Worm (Caenorhabditis elegans): Measurements from ENCODE around the gene F34D6.1.

DNA sequence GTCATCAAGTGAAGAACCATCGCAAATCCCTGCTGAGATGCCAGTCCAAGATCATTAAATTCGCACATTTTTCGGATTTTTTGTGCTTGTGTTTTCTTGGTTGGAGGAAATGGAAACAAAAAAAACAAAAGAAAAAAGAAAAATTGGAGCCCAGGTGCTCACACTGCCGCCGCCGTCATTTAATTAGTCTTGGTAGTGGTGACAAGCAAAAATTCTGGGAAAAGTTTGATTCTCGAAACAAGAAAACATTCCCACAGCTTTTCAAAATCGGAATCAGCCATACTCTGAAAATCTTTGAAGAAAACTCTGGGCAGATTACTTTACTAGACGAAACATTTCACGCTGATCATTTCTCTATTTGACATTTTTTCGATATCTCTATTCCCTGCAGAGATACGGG, 24.2 kb upstream of the F34D6.1 start, which contains the start of gene srh-128:
- TF ChIP-seq nhr-12 (tag; optimal IDR thresholded peaks at IDR 0.05) (no peak), unc-39 (tag; optimal IDR thresholded peaks at IDR 0.05) (no peak), elt-2 (tag; optimal IDR thresholded peaks at IDR 0.05) (no peak), ceh-9 (tag; optimal IDR thresholded peaks at IDR 0.05) (no peak)

Data from whole organism, L3 larva.